Fruit fly (Drosophila melanogaster): ENCODE results near the gene CG13622.

Gene CG13622

DNA sequence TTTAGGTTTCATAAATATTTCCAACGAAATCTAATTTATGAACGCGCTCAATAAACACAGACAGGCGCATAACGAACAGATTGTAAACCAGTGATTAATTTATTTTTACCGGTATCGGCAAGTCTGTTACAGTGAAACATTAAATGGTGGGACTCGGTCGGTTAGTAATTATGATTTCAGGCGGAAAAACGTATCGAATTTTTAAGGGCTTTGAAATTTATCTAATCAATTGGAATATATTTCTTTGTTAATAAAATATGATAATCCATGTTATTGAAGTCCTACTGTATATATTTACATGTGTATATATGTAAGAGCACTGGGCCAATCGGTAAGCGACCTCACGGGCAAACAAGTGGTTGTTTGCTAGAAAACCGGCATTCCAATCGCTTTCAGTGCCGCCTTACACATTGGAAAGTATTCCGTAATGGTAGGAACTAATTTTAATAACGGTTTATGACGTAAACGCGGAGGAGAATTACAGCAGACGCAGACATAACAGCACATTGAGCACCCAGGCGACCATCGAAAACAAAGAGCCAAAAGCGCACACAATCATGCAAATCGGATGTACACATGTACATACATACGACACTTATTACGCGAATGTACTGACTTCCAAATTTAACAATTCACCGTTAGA is 19.7 kb upstream of the CG13622 start (continued):
- TF ChIP-seq Sox15 (GFP tag; optimal IDR thresholded peaks at IDR 0.05) (peak; percentile 87), Met (GFP tag; optimal IDR thresholded peaks at IDR 0.05) (peak; percentile 97), acj6 (GFP tag; optimal IDR thresholded peaks at IDR 0.05) (peak; percentile 96), Ets96B (tag; optimal IDR thresholded peaks at IDR 0.05) (no peak), eg (GFP tag; IDR thresholded peaks at IDR 0.05) (peak; percentile 97), Eip78C (GFP tag) (peak; percentile 99), CG7368 (GFP tag; optimal IDR thresholded peaks at IDR 0.05) (peak; percentile 72), CG10669 (GFP tag; optimal IDR thresholded peaks at IDR 0.05) (no peak), esn (GFP tag; optimal IDR thresholded peaks at IDR 0.05) (peak; percentile 96), Smox (GFP tag; optimal IDR thresholded peaks at IDR 0.05) (peak; percentile 96), CG6808 (GFP tag; optimal IDR thresholded peaks at IDR 0.05) (peak; percentile 64), dsx (GFP tag; optimal IDR thresholded peaks at IDR 0.05; ENCODE audit: poor library complexity, severe bottlenecking) (no peak), Lpt (GFP tag; optimal IDR thresholded peaks at IDR 0.05) (peak; percentile 37), Gug (GFP tag; IDR thresholded peaks at IDR 0.05) (peak; percentile 86), CG6792 (GFP tag; optimal IDR thresholded peaks at IDR 0.05) (peak; percentile 85), Blimp-1 (GFP tag; optimal IDR thresholded peaks at IDR 0.05) (peak; percentile 84), Sox102F (GFP tag; optimal IDR thresholded peaks at IDR 0.05) (peak; percentile 97), CG6854 (GFP tag; optimal IDR thresholded peaks at IDR 0.05) (peak; percentile 47), Hr38 (GFP tag; optimal IDR thresholded peaks at IDR 0.05) (peak; percentile 63), Sox14 (GFP tag; optimal IDR thresholded peaks at IDR 0.05) (peak; percentile 93), CG6163 (GFP tag; IDR thresholded peaks at IDR 0.05) (peak; percentile 96), fd85E (GFP tag; optimal IDR thresholded peaks at IDR 0.05) (peak; percentile 64), CG10631 (GFP tag; optimal IDR thresholded peaks at IDR 0.05) (peak; percentile 82), CG31627 (GFP tag; optimal IDR thresholded peaks at IDR 0.05) (peak; percentile 96), CG4318 (GFP tag; optimal IDR thresholded peaks at IDR 0.05) (peak; percentile 80), cyc (GFP tag; optimal IDR thresholded peaks at IDR 0.05) (peak; percentile 90)

dm6 chr3R:24530328-24530727 is 6.8 kb upstream of the CG13622 start, which contains the start of the genes CG13623 and ana1:
Gene CG13623 (minus strand): TSS chr3R:24530558.
Gene ana1 (plus strand): TSS chr3R:24530576.
- TF ChIP-seq Met (GFP tag; optimal IDR thresholded peaks at IDR 0.05) (no peak), CG3919 (GFP tag; optimal IDR thresholded peaks at IDR 0.05) (no peak), dsx (GFP tag; optimal IDR thresholded peaks at IDR 0.05; ENCODE audit: poor library complexity, severe bottlenecking) (no peak), svp (GFP tag) (no peak), Blimp-1 (GFP tag; optimal IDR thresholded peaks at IDR 0.05) (no peak)

DNA sequence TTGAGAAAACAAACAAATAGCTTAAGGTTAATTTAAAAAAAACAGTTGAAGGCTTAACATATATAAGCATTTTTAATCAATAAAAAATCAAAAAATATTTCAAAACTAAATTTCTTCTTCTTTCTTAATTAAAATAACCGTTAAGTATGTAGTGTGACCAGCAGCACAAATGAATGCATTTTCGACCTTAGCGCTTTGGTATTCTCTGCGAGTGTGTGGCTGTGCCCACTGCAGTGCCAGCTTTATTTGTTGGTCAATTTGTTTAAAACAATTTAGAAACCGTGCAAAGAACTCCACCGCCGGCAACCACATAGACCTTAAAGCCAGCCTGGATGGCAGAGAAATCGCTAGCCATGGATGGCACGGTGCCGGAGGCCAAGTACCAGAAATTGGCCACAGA is 4.4 kb upstream of the CG13622 start, which contains the start of gene CG6607:
Gene CG6607 (plus strand): TSS at position 203 of the 400 bp plus-strand sequence.
- TF ChIP-seq Hr38 (GFP tag; optimal IDR thresholded peaks at IDR 0.05) (no peak), CG6808 (GFP tag; optimal IDR thresholded peaks at IDR 0.05) (no peak), Lpt (GFP tag; optimal IDR thresholded peaks at IDR 0.05) (no peak), Sox15 (GFP tag; optimal IDR thresholded peaks at IDR 0.05) (no peak), fd59A (GFP tag; optimal IDR thresholded peaks at IDR 0.05) (no peak), CG9139 (GFP tag; optimal IDR thresholded peaks at IDR 0.05) (no peak), CG6163 (GFP tag; IDR thresholded peaks at IDR 0.05) (no peak), CG7368 (GFP tag; optimal IDR thresholded peaks at IDR 0.05) (no peak), salr (GFP tag; optimal IDR thresholded peaks at IDR 0.05) (no peak), lz (GFP tag; optimal IDR thresholded peaks at IDR 0.05) (no peak), net (GFP tag; optimal IDR thresholded peaks at IDR 0.05) (no peak), spab (GFP tag; optimal IDR thresholded peaks at IDR 0.05) (no peak), Smox (GFP tag; optimal IDR thresholded peaks at IDR 0.05) (no peak), CG15336 (GFP tag; IDR thresholded peaks at IDR 0.05) (no peak), cyc (GFP tag; optimal IDR thresholded peaks at IDR 0.05) (no peak), dac (GFP tag; optimal IDR thresholded peaks at IDR 0.05) (no peak), Hr4 (GFP tag; optimal IDR thresholded peaks at IDR 0.05) (no peak), Eip78C (GFP tag) (no peak)
